Worm (Caenorhabditis elegans) whole organism, late embryonic: ENCODE data around the gene F56H9.2.

Experiments used
- C38D4.7 ChIP-seq: fragments of 200-800 bp; sonication (Bioruptor generic); optimal IDR thresholded peaks from 2 replicates; lab custom pipeline; 2018; ENCODE audit warnings: mild to moderate bottlenecking, missing genetic modification characterization, moderate library complexity, missing compliant biosample characterization
- F13H6.1 ChIP-seq: sonication (generic microtip); optimal IDR thresholded peaks from 2 replicates; lab custom pipeline; 2016; ENCODE audit warnings: missing genetic modification characterization, missing compliant biosample characterization
- K02D7.2 ChIP-seq: sonication (generic microtip); optimal IDR thresholded peaks from 2 replicates; lab custom pipeline; 2017; ENCODE audit warnings: mild to moderate bottlenecking, missing genetic modification characterization, missing compliant biosample characterization
- K09A11.1 ChIP-seq: sonication (generic microtip); optimal IDR thresholded peaks from 2 replicates; lab custom pipeline; 2017; ENCODE audit warnings: antibody characterized with exemption, mild to moderate bottlenecking, missing genetic modification characterization, missing compliant biosample characterization; ENCODE audit not compliant: insufficient read depth
- ahr-1 ChIP-seq: sonication (generic microtip); optimal IDR thresholded peaks from 2 replicates; lab custom pipeline; 2016; ENCODE audit warnings: missing genetic modification characterization, missing compliant biosample characterization
- ceh-19 ChIP-seq: fragments of 200-800 bp; sonication (Bioruptor generic); optimal IDR thresholded peaks from 2 replicates; lab custom pipeline; 2018; ENCODE audit warnings: mild to moderate bottlenecking, missing genetic modification characterization, missing compliant biosample characterization
- ceh-24 ChIP-seq: sonication (generic microtip); optimal IDR thresholded peaks from 2 replicates; lab custom pipeline; 2016; ENCODE audit warnings: mild to moderate bottlenecking, missing genetic modification characterization, missing compliant biosample characterization
- ceh-30 ChIP-seq: fragments of 150-350 bp; optimal IDR thresholded peaks from 2 replicates; lab custom pipeline; 2014; ENCODE audit warnings: missing biosample characterization, missing genetic modification characterization
- ceh-31 ChIP-seq: sonication (generic microtip); optimal IDR thresholded peaks from 2 replicates; lab custom pipeline; 2016; ENCODE audit warnings: missing genetic modification characterization, missing compliant biosample characterization
- ceh-34 ChIP-seq: sonication (generic microtip); optimal IDR thresholded peaks from 2 replicates; lab custom pipeline; 2016; ENCODE audit warnings: mild to moderate bottlenecking, missing genetic modification characterization, missing compliant biosample characterization
- ceh-45 ChIP-seq: fragments of 200-800 bp; sonication (Bioruptor generic); IDR thresholded peaks from 2 replicates; pipeline ENCODE4 v1.3.6; 2022; ENCODE audit warnings: missing genetic modification reagents, missing genetic modification characterization, missing compliant biosample characterization
- ceh-6 ChIP-seq: fragments of 200-800 bp; sonication (Bioruptor generic); optimal IDR thresholded peaks from 2 replicates; lab custom pipeline; 2018; ENCODE audit warnings: mild to moderate bottlenecking, missing genetic modification characterization, missing compliant biosample characterization
- elt-2 ChIP-seq: sonication (generic microtip); optimal IDR thresholded peaks from 2 replicates; lab custom pipeline; 2016; ENCODE audit warnings: missing genetic modification reagents, missing genetic modification characterization, missing compliant biosample characterization
- eyg-1 ChIP-seq: sonication (generic microtip); optimal IDR thresholded peaks from 2 replicates; lab custom pipeline; 2016; ENCODE audit warnings: missing genotype, missing genetic modification characterization, missing compliant biosample characterization
- fax-1 ChIP-seq: sonication (generic microtip); optimal IDR thresholded peaks from 2 replicates; lab custom pipeline; 2016; ENCODE audit warnings: missing genotype, missing genetic modification characterization, missing compliant biosample characterization
- gmeb-2 ChIP-seq: sonication (generic microtip); optimal IDR thresholded peaks from 2 replicates; lab custom pipeline; 2016; ENCODE audit warnings: missing genetic modification characterization, inconsistent platforms, missing compliant biosample characterization
- hlh-15 ChIP-seq: sonication (generic microtip); optimal IDR thresholded peaks from 2 replicates; lab custom pipeline; 2016; ENCODE audit warnings: missing genetic modification characterization, missing compliant biosample characterization
- hlh-6 ChIP-seq: sonication (generic microtip); optimal IDR thresholded peaks from 2 replicates; lab custom pipeline; 2016; ENCODE audit warnings: missing genotype, missing genetic modification characterization, missing compliant biosample characterization
- lin-11 ChIP-seq: fragments of 200-800 bp; sonication (Bioruptor generic); optimal IDR thresholded peaks from 2 replicates; lab custom pipeline; 2018; ENCODE audit warnings: mild to moderate bottlenecking, missing genetic modification characterization, missing compliant biosample characterization
- mec-3 ChIP-seq: sonication (generic microtip); optimal IDR thresholded peaks from 2 replicates; lab custom pipeline; 2016; ENCODE audit warnings: borderline replicate concordance, missing genetic modification characterization, missing compliant biosample characterization
- nfya-1 ChIP-seq: sonication (generic microtip); optimal IDR thresholded peaks from 2 replicates; lab custom pipeline; 2017; ENCODE audit warnings: missing genetic modification characterization, mild to moderate bottlenecking, missing compliant biosample characterization, antibody characterized with exemption, moderate library complexity
- npax-4 ChIP-seq: sonication (generic microtip); optimal IDR thresholded peaks from 2 replicates; lab custom pipeline; 2016; ENCODE audit warnings: missing genetic modification characterization, missing compliant biosample characterization
- odd-2 ChIP-seq: sonication (generic microtip); optimal IDR thresholded peaks from 2 replicates; lab custom pipeline; 2017; ENCODE audit warnings: antibody characterized with exemption, mild to moderate bottlenecking, missing genetic modification characterization, missing compliant biosample characterization
- pag-3 ChIP-seq: sonication (generic microtip); optimal IDR thresholded peaks from 2 replicates; lab custom pipeline; 2016; ENCODE audit warnings: missing compliant biosample characterization, missing genetic modification characterization, borderline replicate concordance
- pax-1 ChIP-seq: fragments of 150-350 bp; optimal IDR thresholded peaks from 2 replicates; lab custom pipeline; 2014; ENCODE audit warnings: missing biosample characterization, missing genetic modification characterization
- pqm-1 ChIP-seq: sonication (generic microtip); optimal IDR thresholded peaks from 2 replicates; lab custom pipeline; 2016; ENCODE audit warnings: missing genetic modification characterization, missing compliant biosample characterization
- rnt-1 ChIP-seq: sonication (generic microtip); optimal IDR thresholded peaks from 2 replicates; lab custom pipeline; 2016; ENCODE audit warnings: missing genetic modification characterization, missing compliant biosample characterization
- sox-4 ChIP-seq: sonication (generic microtip); optimal IDR thresholded peaks from 2 replicates; lab custom pipeline; 2017; ENCODE audit warnings: mild to moderate bottlenecking, missing genetic modification characterization, inconsistent platforms, missing compliant biosample characterization
- syd-9 ChIP-seq: sonication (generic microtip); optimal IDR thresholded peaks from 2 replicates; lab custom pipeline; 2016; ENCODE audit warnings: mild to moderate bottlenecking, missing genetic modification characterization, moderate library complexity, missing compliant biosample characterization
- unc-55 ChIP-seq: sonication (generic microtip); optimal IDR thresholded peaks from 2 replicates; lab custom pipeline; 2017; ENCODE audit warnings: missing biosample characterization, missing genetic modification reagents, missing genetic modification characterization
- unc-86 ChIP-seq: sonication (generic microtip); optimal IDR thresholded peaks from 2 replicates; lab custom pipeline; 2016; ENCODE audit warnings: missing genetic modification characterization, missing compliant biosample characterization
- zip-5 ChIP-seq: sonication (generic microtip); optimal IDR thresholded peaks from 2 replicates; lab custom pipeline; 2016; ENCODE audit warnings: missing genetic modification characterization, missing compliant biosample characterization
- ztf-16 ChIP-seq: sonication (generic microtip); optimal IDR thresholded peaks from 2 replicates; lab custom pipeline; 2017; ENCODE audit warnings: missing genetic modification characterization, missing compliant biosample characterization

Gene F56H9.2

DNA sequence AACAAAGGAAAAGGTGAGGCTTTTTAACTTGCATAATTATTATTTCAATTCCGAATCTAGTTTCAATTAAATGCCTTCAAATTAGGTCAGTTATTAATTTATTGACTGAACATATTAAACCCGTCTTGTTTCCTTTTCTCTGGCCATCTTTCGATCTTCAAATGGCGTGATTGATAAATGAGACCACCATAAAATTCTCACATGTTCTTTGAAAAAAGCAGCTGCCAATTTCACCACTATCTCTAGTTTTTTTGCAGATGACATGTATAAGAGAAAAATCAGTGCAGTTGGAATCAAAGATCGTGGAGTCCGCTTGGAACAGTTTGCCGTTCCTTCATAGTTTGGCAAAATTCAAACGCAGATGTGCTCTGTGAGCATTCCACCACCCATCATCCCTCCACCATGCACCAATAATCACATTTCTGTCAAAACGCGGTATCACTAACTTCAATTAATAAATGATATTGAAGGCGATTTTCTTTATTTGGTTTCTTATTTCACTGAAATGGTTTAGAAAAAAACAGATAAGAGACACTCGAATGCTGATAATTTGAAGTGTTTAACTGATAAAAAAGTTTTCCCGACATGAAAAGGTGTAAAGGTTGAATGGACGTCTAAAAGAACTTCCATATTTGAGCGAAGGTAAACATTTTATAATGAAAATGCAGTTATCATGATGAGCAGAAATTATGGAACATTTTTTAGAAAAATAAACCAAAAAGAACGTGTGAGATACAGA, 470 bp downstream of the F56H9.2 start:
- TF ChIP-seq elt-2 (tag; lab: Kevin White, UChicago) (peak; percentile 62), ceh-31 (tag; lab: Kevin White, UChicago) (no peak)
- TF ChIP-seq, all 69 proteins: peak for 1

DNA sequence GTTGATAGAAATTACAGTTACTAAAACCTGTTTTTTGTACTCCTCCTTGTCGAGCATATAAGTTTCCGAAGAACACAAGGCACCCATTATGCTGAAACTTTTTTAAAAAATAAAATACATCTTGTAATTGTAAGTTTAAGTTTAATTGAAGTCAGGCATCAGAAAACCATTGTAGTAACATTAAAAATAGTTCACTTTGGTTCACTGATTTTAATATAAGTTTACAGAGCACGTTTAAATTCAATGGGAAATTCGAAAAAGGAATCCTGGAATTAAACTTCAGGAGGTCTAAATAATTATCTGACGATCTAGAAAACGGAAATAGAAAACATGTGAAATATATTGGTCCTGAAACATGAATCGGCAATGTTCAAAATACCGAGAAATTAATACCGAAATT, 2.9 kb downstream of the F56H9.2 start, which contains the start of gene gpa-8:
TSS of gene gpa-8 (minus strand) at position 101 of the 400 bp plus-strand sequence.
- TF ChIP-seq ceh-19 (GFP tag; lab: Kevin White, UChicago): no peak
- TF ChIP-seq odd-2 (tag; lab: Kevin White, UChicago): no peak
- no peak for TF ChIP-seq K02D7.2
- no peak for TF ChIP-seq fax-1 (tag; lab: Kevin White, UChicago)
- no peak for TF ChIP-seq F13H6.1
- no peak for TF ChIP-seq elt-2 (tag; lab: Kevin White, UChicago)
- no peak for TF ChIP-seq eyg-1
- no peak for TF ChIP-seq rnt-1 (tag; lab: Kevin White, UChicago)
- no peak for TF ChIP-seq hlh-6 (tag; lab: Kevin White, UChicago)
- TF ChIP-seq pax-1 (tag; lab: Kevin White, UChicago): no peak
- no peak for TF ChIP-seq K09A11.1
- no peak for TF ChIP-seq ceh-6 (GFP tag; lab: Kevin White, UChicago)
- no peak for TF ChIP-seq hlh-15
- no peak for TF ChIP-seq lin-11 (tag; lab: Kevin White, UChicago)
- TF ChIP-seq zip-5 (tag; lab: Kevin White, UChicago): no peak
- TF ChIP-seq ceh-24 (tag; lab: Kevin White, UChicago): no peak
- no peak for TF ChIP-seq pag-3 (tag; lab: Kevin White, UChicago)
- TF ChIP-seq ceh-45 (GFP tag; lab: Robert Waterston, UW): no peak
- TF ChIP-seq nfya-1 (tag; lab: Kevin White, UChicago): no peak
- TF ChIP-seq ceh-34 (tag; lab: Kevin White, UChicago): no peak

DNA sequence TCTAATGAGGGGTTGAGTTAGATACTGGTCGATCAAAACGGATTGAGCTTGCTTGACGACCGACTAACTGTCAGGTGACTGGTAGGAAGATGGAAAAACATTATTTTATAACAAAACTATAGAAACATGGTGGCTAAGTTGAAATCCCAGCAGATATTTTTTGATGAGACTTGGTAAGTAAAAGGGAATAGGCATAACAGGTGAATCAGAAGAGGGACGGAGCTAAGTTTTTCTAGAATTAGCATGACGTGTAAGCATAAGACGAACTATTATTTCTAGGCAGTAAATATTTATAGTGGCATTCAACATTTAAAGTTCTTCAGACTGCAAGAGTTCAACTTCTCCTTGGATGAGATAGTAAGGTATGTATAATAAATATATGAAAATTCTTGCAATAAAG, 7.0 kb downstream of the F56H9.2 start, which contains the start of gene F56H9.8:
TSS of gene F56H9.8 (plus strand) at position 301 of the 400 bp plus-strand sequence.
- TF ChIP-seq unc-86 (tag; lab: Kevin White, UChicago) (no peak), rnt-1 (tag; lab: Kevin White, UChicago) (no peak), ceh-30 (tag; lab: Kevin White, UChicago) (no peak), unc-55 (GFP tag; lab: Kevin White, UChicago) (no peak), sox-4 (tag; lab: Kevin White, UChicago) (no peak), syd-9 (tag; lab: Kevin White, UChicago) (no peak), eyg-1 (no peak), pax-1 (tag; lab: Kevin White, UChicago) (no peak), gmeb-2 (tag; lab: Kevin White, UChicago) (no peak), ahr-1 (tag; lab: Kevin White, UChicago) (no peak), ceh-19 (GFP tag; lab: Kevin White, UChicago) (no peak), pqm-1 (tag; lab: Kevin White, UChicago) (no peak)

DNA sequence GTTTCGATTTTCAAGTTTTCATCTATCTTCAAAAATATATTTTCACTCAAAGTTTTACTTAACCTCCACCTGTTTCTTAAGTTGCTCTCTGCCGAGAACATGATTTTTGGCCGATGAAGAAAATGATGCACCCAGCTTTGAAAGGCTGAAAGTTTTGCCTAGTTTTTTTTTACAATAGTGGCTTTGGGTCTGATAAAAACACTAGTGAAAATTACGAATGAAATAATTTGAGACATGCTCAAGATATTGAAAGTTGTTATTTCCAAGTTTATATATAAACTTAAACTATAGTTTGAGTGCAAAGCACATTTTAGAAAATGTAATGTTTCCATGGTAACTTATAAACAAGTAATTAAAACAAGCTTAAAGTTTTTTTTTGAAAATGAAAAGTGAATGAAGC, 11.8 kb downstream of the F56H9.2 start, which contains the start of gene gpa-9:
TSS of gene gpa-9 (minus strand) at position 101 of the 400 bp plus-strand sequence.
- TF ChIP-seq ztf-16 (tag; lab: Kevin White, UChicago) (no peak), ceh-34 (tag; lab: Kevin White, UChicago) (no peak), ceh-30 (tag; lab: Kevin White, UChicago) (no peak), C38D4.7 (GFP tag; lab: Kevin White, UChicago) (no peak), pax-1 (tag; lab: Kevin White, UChicago) (no peak), npax-4 (tag; lab: Kevin White, UChicago) (no peak), mec-3 (tag; lab: Kevin White, UChicago) (no peak), lin-11 (tag; lab: Kevin White, UChicago) (no peak)
